Worm (Caenorhabditis elegans) whole organism, L2 larva: ENCODE results near the gene ncx-7.

Experiments used
- C34F6.9 ChIP-seq: fragments of 150-350 bp; optimal IDR thresholded peaks from 2 replicates; lab custom pipeline; 2014; ENCODE audit warnings: missing biosample characterization, missing genetic modification characterization
- F13H6.1 ChIP-seq: sonication (generic microtip); optimal IDR thresholded peaks from 2 replicates; lab custom pipeline; 2016; ENCODE audit warnings: missing genetic modification characterization, missing compliant biosample characterization
- R02D3.7 ChIP-seq: fragments of 150-350 bp; optimal IDR thresholded peaks from 2 replicates; lab custom pipeline; 2014; ENCODE audit warnings: missing biosample characterization, missing genetic modification characterization
- ZK546.5 ChIP-seq: sonication (generic microtip); optimal IDR thresholded peaks from 2 replicates; lab custom pipeline; 2017; ENCODE audit warnings: missing biosample characterization, missing genetic modification characterization
- alr-1 ChIP-seq: fragments of 150-350 bp; optimal IDR thresholded peaks from 2 replicates; lab custom pipeline; 2014; ENCODE audit warnings: missing biosample characterization, missing genetic modification characterization
- blmp-1 ChIP-seq: sonication (generic microtip); optimal IDR thresholded peaks from 2 replicates; lab custom pipeline; 2017; ENCODE audit warnings: missing genetic modification characterization, mild to moderate bottlenecking, missing compliant biosample characterization, antibody characterized with exemption, moderate library complexity; ENCODE audit not compliant: insufficient read depth
- ceh-82 ChIP-seq: fragments of 150-350 bp; optimal IDR thresholded peaks from 2 replicates; lab custom pipeline; 2014; ENCODE audit warnings: missing biosample characterization, missing genetic modification characterization
- crh-2 ChIP-seq: sonication (generic microtip); optimal IDR thresholded peaks from 2 replicates; lab custom pipeline; 2017; ENCODE audit warnings: missing biosample characterization, missing genetic modification characterization
- dmd-4 ChIP-seq: sonication (generic microtip); optimal IDR thresholded peaks from 2 replicates; lab custom pipeline; 2017; ENCODE audit warnings: missing biosample characterization, missing genetic modification characterization
- egl-27 ChIP-seq: sonication (generic microtip); optimal IDR thresholded peaks from 3 replicates; lab custom pipeline; 2017; ENCODE audit warnings: missing biosample characterization, missing genetic modification reagents, missing genetic modification characterization
- elt-1 ChIP-seq: fragments of 150-350 bp; optimal IDR thresholded peaks from 2 replicates; lab custom pipeline; 2014; ENCODE audit warnings: missing biosample characterization, missing genetic modification characterization
- elt-3 ChIP-seq: sonication (generic microtip); optimal IDR thresholded peaks from 2 replicates; lab custom pipeline; 2017; ENCODE audit warnings: missing biosample characterization, missing genetic modification characterization
- gmeb-1 ChIP-seq: fragments of 150-350 bp; optimal IDR thresholded peaks from 2 replicates; lab custom pipeline; 2014; ENCODE audit warnings: missing biosample characterization, missing genetic modification characterization
- lin-11 ChIP-seq: fragments of 150-350 bp; sonication (generic microtip); optimal IDR thresholded peaks from 2 replicates; lab custom pipeline; 2014; ENCODE audit warnings: missing biosample characterization, missing genetic modification characterization, inconsistent platforms, mixed read lengths
- lin-13 ChIP-seq: fragments of 150-350 bp; optimal IDR thresholded peaks from 2 replicates; lab custom pipeline; 2014; ENCODE audit warnings: missing biosample characterization, missing genetic modification reagents, missing genetic modification characterization
- lin-39 ChIP-seq: fragments of 150-350 bp; optimal IDR thresholded peaks from 2 replicates; lab custom pipeline; 2014; ENCODE audit warnings: missing biosample characterization, missing genetic modification reagents, missing genetic modification characterization
- mab-5 ChIP-seq: fragments of 150-350 bp; optimal IDR thresholded peaks from 2 replicates; lab custom pipeline; 2014; ENCODE audit warnings: missing biosample characterization, missing genetic modification characterization
- mdl-1 ChIP-seq, 2 experiments: fragments of 150-350 bp in 1 of 2; sonication (generic microtip) in 1 of 2; optimal IDR thresholded peaks; 2 replicates each; lab custom pipeline; 2017; ENCODE audit warnings: missing biosample characterization in 2 of 2, missing genetic modification characterization in 2 of 2
- nhr-10 ChIP-seq: sonication (generic microtip); optimal IDR thresholded peaks from 2 replicates; lab custom pipeline; 2017; ENCODE audit warnings: missing biosample characterization, missing genetic modification characterization
- nhr-12 ChIP-seq: fragments of 150-350 bp; optimal IDR thresholded peaks from 2 replicates; lab custom pipeline; 2014; ENCODE audit warnings: missing biosample characterization, missing genetic modification characterization
- nhr-129 ChIP-seq: fragments of 150-350 bp; optimal IDR thresholded peaks from 2 replicates; lab custom pipeline; 2014; ENCODE audit warnings: missing biosample characterization, missing genetic modification characterization
- nhr-21 ChIP-seq: fragments of 150-350 bp; optimal IDR thresholded peaks from 2 replicates; lab custom pipeline; 2014; ENCODE audit warnings: missing biosample characterization, missing genetic modification characterization
- nhr-23 ChIP-seq: fragments of 150-350 bp; optimal IDR thresholded peaks from 2 replicates; lab custom pipeline; 2014; ENCODE audit warnings: missing biosample characterization, missing genetic modification reagents, missing genetic modification characterization
- nhr-25 ChIP-seq: fragments of 150-350 bp; sonication (generic microtip); optimal IDR thresholded peaks from 3 replicates; lab custom pipeline; 2014; ENCODE audit warnings: missing biosample characterization, missing genetic modification characterization
- nhr-77 ChIP-seq: fragments of 150-350 bp; optimal IDR thresholded peaks from 2 replicates; lab custom pipeline; 2014; ENCODE audit warnings: missing biosample characterization, missing genetic modification characterization
- peb-1 ChIP-seq: fragments of 150-350 bp; optimal IDR thresholded peaks from 2 replicates; lab custom pipeline; 2014; ENCODE audit warnings: missing biosample characterization, missing genetic modification characterization
- skn-1 ChIP-seq: sonication (generic microtip); optimal IDR thresholded peaks from 2 replicates; lab custom pipeline; 2017; ENCODE audit warnings: missing biosample characterization, missing genetic modification characterization
- sma-9 ChIP-seq, 2 experiments: fragments of 150-350 bp in 1 of 2; sonication (generic microtip) in 1 of 2; optimal IDR thresholded peaks; 2 replicates each; lab custom pipeline; 2014 to 2016; ENCODE audit warnings: missing genetic modification characterization in 2 of 2, mild to moderate bottlenecking in 1 of 2, missing biosample characterization in 1 of 2, missing compliant biosample characterization in 1 of 2, missing genetic modification reagents in 1 of 2, moderate library complexity in 1 of 2
- snpc-4 ChIP-seq: fragments of 150-350 bp; optimal IDR thresholded peaks from 2 replicates; lab custom pipeline; 2014; ENCODE audit warnings: missing biosample characterization, missing genetic modification characterization
- unc-39 ChIP-seq: fragments of 150-350 bp; optimal IDR thresholded peaks from 2 replicates; lab custom pipeline; 2014; ENCODE audit warnings: missing biosample characterization, missing genetic modification characterization
- unc-55 ChIP-seq: fragments of 150-350 bp; sonication (generic microtip); optimal IDR thresholded peaks from 3 replicates; lab custom pipeline; 2014; ENCODE audit warnings: missing biosample characterization, missing genetic modification reagents, missing genetic modification characterization
- unc-62 ChIP-seq: fragments of 150-350 bp; optimal IDR thresholded peaks from 2 replicates; lab custom pipeline; 2014; ENCODE audit warnings: missing biosample characterization, missing genetic modification reagents, missing genetic modification characterization
- ztf-1 ChIP-seq: fragments of 200-800 bp; sonication (Bioruptor generic); conservative IDR thresholded peaks from 2 replicates; pipeline ENCODE4 v1.3.6; 2022; ENCODE audit warnings: missing genetic modification characterization, missing compliant biosample characterization
- ztf-11 ChIP-seq: sonication (generic microtip); optimal IDR thresholded peaks from 2 replicates; lab custom pipeline; 2017; ENCODE audit warnings: missing biosample characterization, missing genetic modification characterization
- ztf-4 ChIP-seq: fragments of 150-350 bp; optimal IDR thresholded peaks from 2 replicates; lab custom pipeline; 2014; ENCODE audit warnings: missing biosample characterization, missing genetic modification characterization

Gene ncx-7

DNA sequence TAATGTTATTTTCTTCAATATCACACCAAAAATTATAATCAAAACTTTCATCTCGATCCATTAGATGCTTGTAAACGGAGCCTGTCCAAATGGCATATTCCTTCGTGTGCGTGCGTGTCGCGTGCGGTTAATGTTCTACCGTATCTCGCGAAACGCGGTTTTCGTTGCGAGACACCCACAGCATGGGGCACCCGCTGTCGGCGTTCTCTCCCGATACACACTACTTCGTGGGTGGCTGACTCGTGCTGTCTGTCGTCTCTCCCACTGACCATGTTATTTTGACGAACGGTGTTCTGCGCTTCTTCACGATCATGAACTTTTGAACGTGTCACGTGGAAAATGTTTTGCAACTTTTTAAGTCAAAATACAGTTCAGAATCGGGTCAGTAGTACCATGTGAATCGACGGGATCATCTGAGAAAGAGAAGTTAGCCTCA, 45.4 kb upstream of the ncx-7 start (continued):
- TF ChIP-seq gmeb-1 (peak; percentile 93), mdl-1 (tag; optimal IDR thresholded peaks at IDR 0.05; lab: Kevin White, UChicago) (peak; percentile 97 to 99), egl-27 (peak; percentile 96), ztf-4 (peak; percentile 99), unc-39 (tag; lab: Kevin White, UChicago) (peak; percentile 35), nhr-21 (tag; lab: Kevin White, UChicago) (peak; percentile 98), nhr-12 (tag; lab: Kevin White, UChicago) (peak; percentile 61), lin-11 (tag; lab: Kevin White, UChicago) (peak; percentile 98), sma-9 (GFP tag; optimal IDR thresholded peaks at IDR 0.05; lab: Kevin White, UChicago) (peak; percentile 98), sma-9 (tag; optimal IDR thresholded peaks at IDR 0.05; lab: Kevin White, UChicago) (no peak), lin-13 (peak; percentile 97), ztf-1 (GFP tag; lab: Robert Waterston, UW) (0 out of 2 replicates have a peak, but pooled peaks have one; percentile 45), dmd-4 (no peak), peb-1 (tag; lab: Kevin White, UChicago) (peak; percentile 21), unc-62 (GFP tag; lab: Kevin White, UChicago) (peak; percentile 83), crh-2 (tag; lab: Kevin White, UChicago) (peak; percentile 99), lin-39 (tag; lab: Kevin White, UChicago) (no peak)

DNA sequence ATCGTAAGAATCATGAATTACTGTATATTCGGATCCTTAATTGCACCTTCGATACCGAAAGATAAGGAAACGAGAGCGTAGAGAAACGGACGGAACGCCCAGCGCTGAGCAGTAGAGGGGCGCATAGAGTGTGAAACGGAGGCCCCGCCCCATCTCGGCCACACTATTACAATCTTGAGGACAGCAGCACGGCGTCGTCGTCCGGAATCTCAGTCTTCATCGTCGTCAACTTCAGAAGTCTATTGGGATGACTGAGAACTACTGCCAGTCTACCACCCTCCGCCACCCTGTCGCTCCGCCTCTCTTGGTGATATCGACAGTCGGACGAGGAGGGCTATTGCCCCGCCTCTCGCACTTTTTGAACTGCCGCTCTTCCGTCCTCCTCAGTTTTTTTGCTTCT, 44.6 kb upstream of the ncx-7 start:
- no peak for TF ChIP-seq snpc-4
- no peak for TF ChIP-seq ztf-11
- TF ChIP-seq nhr-21 (tag; lab: Kevin White, UChicago): no peak
- TF ChIP-seq C34F6.9 (tag; lab: Kevin White, UChicago): no peak
- TF ChIP-seq peb-1 (tag; lab: Kevin White, UChicago): no peak
- TF ChIP-seq alr-1: no peak
- no peak for TF ChIP-seq nhr-12 (tag; lab: Kevin White, UChicago)
- no peak for TF ChIP-seq skn-1 (tag; lab: Kevin White, UChicago)
- no peak for TF ChIP-seq ztf-4
- no peak for TF ChIP-seq nhr-129 (tag; lab: Kevin White, UChicago)
- no peak for TF ChIP-seq crh-2 (tag; lab: Kevin White, UChicago)
- no peak for TF ChIP-seq elt-3 (tag; lab: Kevin White, UChicago)
- no peak for TF ChIP-seq nhr-23
- no peak for TF ChIP-seq ceh-82 (tag; lab: Kevin White, UChicago)
- TF ChIP-seq, all 48 proteins: peak for 0

DNA sequence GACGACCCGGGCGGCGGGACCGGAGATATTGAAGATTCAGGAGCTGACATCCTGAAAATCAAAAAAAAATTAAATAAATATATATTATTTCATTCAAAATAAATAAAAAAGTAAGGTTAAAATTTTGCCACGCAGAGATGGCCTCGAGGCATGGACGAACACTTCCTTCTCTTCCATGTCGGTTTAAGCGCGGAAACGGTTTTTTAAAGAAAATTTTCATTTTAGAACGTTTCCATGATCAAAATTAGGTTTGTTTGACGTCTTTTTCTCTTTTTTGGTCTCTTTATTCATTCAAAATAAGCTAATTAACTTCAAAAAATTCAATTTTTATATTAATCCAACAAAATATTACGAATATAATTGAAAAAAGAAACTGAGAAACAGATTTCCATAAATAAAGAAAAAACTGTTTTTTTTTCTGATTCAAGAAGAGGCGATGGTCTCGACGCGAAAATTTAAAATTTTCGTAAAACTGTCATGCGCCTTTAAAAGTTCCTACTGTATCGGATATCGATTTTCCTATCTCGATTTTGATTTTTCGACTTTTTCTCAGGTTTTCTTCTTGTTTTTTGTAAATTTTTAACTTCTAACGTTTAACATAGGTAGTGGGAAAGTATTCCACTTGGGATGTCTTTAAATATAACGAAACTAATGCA, 42.1 kb upstream of the ncx-7 start, which contains the start of gene gcc-2:
Gene gcc-2 (minus strand): TSS at position 51 of the 656 bp plus-strand sequence.
- TF ChIP-seq F13H6.1 (tag; lab: Kevin White, UChicago): no peak
- no peak for TF ChIP-seq egl-27
- TF ChIP-seq unc-55: no peak
- TF ChIP-seq dmd-4: no peak
- TF ChIP-seq nhr-10: no peak
- no peak for TF ChIP-seq blmp-1
- no peak for TF ChIP-seq nhr-23
- TF ChIP-seq gmeb-1: no peak
- no peak for TF ChIP-seq R02D3.7 (tag; lab: Kevin White, UChicago)
- no peak for TF ChIP-seq mdl-1 (tag; optimal IDR thresholded peaks at IDR 0.05; lab: Kevin White, UChicago)
- no peak for TF ChIP-seq ZK546.5
- no peak for TF ChIP-seq lin-11 (tag; lab: Kevin White, UChicago)
- TF ChIP-seq snpc-4: no peak
- TF ChIP-seq C34F6.9 (tag; lab: Kevin White, UChicago): no peak
- TF ChIP-seq mab-5 (tag; lab: Kevin White, UChicago): no peak
- no peak for TF ChIP-seq ztf-4
- TF ChIP-seq ztf-11: no peak
- TF ChIP-seq nhr-21 (tag; lab: Kevin White, UChicago): no peak
- TF ChIP-seq, all 48 proteins: peak for 0

DNA sequence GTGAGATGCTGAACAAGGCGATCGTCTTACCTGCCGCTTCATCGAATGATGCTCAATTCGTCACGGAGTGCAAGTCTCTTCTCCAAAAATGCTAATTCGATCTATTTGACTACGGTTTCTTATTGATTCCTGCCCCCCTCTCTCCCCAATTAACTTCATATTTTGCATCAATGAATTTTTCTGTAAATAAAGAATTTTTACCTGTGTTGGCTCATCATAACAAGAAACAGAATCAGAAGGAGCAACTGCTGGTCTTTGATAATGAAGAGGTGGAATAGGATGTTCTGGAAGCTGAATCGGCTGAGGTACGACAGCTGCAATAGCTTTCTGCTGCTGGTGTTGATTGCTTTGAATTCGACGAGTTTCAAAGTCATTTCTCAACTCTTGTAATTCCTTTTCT, 40.1 kb upstream of the ncx-7 start:
- TF ChIP-seq sma-9 (GFP tag; optimal IDR thresholded peaks at IDR 0.05; lab: Kevin White, UChicago) (no peak), sma-9 (tag; optimal IDR thresholded peaks at IDR 0.05; lab: Kevin White, UChicago) (no peak), nhr-77 (no peak), gmeb-1 (no peak), mdl-1 (tag; optimal IDR thresholded peaks at IDR 0.05; lab: Kevin White, UChicago) (no peak), F13H6.1 (tag; lab: Kevin White, UChicago) (no peak), crh-2 (tag; lab: Kevin White, UChicago) (no peak), dmd-4 (no peak), C34F6.9 (tag; lab: Kevin White, UChicago) (no peak), skn-1 (tag; lab: Kevin White, UChicago) (no peak), nhr-25 (no peak), unc-39 (tag; lab: Kevin White, UChicago) (no peak), R02D3.7 (tag; lab: Kevin White, UChicago) (no peak), lin-39 (tag; lab: Kevin White, UChicago) (no peak), lin-11 (tag; lab: Kevin White, UChicago) (no peak), elt-1 (tag; lab: Kevin White, UChicago) (no peak)
